Fruit fly (Drosophila melanogaster): Measurements from ENCODE around the gene CG9547.

The CG9547 gene

DNA sequence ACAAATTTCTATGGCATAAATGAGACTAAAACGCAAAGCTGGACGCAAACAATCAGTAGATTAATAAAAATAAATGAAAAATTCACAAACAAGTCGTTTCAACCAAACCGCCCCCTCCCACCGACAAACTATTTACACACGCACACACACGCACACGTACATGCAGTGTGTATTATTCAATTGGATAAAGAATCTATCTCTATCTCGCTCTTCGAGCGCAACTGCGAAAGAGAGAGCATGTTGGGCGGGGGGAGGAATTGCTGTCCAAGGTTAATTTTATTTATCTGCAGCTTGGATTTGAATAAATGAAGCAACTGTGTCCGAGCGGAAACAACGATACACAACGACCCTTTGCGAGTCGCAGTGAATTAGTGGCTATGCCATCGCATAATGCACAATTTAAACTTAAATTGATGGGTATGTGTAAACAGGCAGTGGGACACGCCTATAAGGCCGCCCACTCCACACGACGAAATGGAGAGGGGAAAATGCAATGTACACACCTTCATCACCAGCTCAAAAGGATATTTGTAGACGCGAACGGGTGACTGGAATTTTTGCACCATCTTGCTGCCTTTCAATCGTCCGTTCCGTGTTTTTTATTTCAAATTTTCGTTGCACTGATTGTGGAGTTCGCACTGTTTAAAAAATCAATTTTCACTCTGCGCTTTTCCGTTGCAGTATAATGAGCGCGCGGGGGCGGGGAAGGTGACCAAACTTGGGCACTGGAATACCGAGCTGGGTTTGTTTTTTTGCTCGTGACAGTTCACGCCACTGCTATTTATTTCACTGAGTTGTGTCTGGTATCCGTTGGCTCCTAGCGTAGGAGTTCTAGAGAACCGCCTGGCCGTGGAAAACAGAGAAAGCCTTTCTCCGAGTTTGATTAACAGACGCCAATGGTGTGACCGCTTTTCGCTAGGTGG, 39.0 kb downstream of the CG9547 start, which contains the start of gene retm (continued):
- TF ChIP-seq HLH54F (GFP tag; optimal IDR thresholded peaks at IDR 0.05) = no peak
- TF ChIP-seq CG12769 (tag; optimal IDR thresholded peaks at IDR 0.05) = no peak
- no peak for TF ChIP-seq MTF-1 (GFP tag; optimal IDR thresholded peaks at IDR 0.05; ENCODE audit: borderline replicate concordance)
- TF ChIP-seq CG14710 (tag; optimal IDR thresholded peaks at IDR 0.05) = no peak
- TF ChIP-seq ems (GFP tag; optimal IDR thresholded peaks at IDR 0.05) = no peak
- TF ChIP-seq vnd (GFP tag; IDR thresholded peaks at IDR 0.05; ENCODE audit: partially characterized antibody) = no peak
- no peak for TF ChIP-seq scrt (GFP tag; optimal IDR thresholded peaks at IDR 0.05)
- no peak for TF ChIP-seq jing (GFP tag; optimal IDR thresholded peaks at IDR 0.05)
- no peak for TF ChIP-seq cas (GFP tag; IDR thresholded peaks at IDR 0.05)
- TF ChIP-seq CG7963 (GFP tag; IDR thresholded peaks at IDR 0.05; ENCODE audit: partially characterized antibody) = no peak; the same call in 2 of the 3 replicates
- TF ChIP-seq D19A (tag; optimal IDR thresholded peaks at IDR 0.05) = peak; percentile 14
- no peak for TF ChIP-seq sim (GFP tag; IDR thresholded peaks at IDR 0.05)
- no peak for TF ChIP-seq HmgD (GFP tag; optimal IDR thresholded peaks at IDR 0.05)
- TF ChIP-seq bab2 (GFP tag; optimal IDR thresholded peaks at IDR 0.05) = no peak
- no peak for TF ChIP-seq fd102C (GFP tag; optimal IDR thresholded peaks at IDR 0.05)
- TF ChIP-seq CG8944 (GFP tag; optimal IDR thresholded peaks at IDR 0.05) = no peak
- no peak for TF ChIP-seq CG31441 (GFP tag; IDR thresholded peaks at IDR 0.05)
- TF ChIP-seq ind (GFP tag; optimal IDR thresholded peaks at IDR 0.05) = no peak
- peak; percentile 57 for TF ChIP-seq CG7745 (tag; optimal IDR thresholded peaks at IDR 0.05)
- TF ChIP-seq Dp (GFP tag; optimal IDR thresholded peaks at IDR 0.05) = no peak
- TF ChIP-seq pfk (GFP tag; optimal IDR thresholded peaks at IDR 0.05) = no peak
- TF ChIP-seq CG17359 (tag; optimal IDR thresholded peaks at IDR 0.05) = no peak
- no peak for TF ChIP-seq crc (GFP tag; optimal IDR thresholded peaks at IDR 0.05)
- TF ChIP-seq CG1024 (GFP tag; IDR thresholded peaks at IDR 0.05) = 0 out of 2 replicates have a peak, but pooled peaks have one; percentile 23
- no peak for TF ChIP-seq CG4328 (GFP tag; optimal IDR thresholded peaks at IDR 0.05)
- TF ChIP-seq tin (GFP tag; optimal IDR thresholded peaks at IDR 0.05) = no peak
- TF ChIP-seq crp (GFP tag; optimal IDR thresholded peaks at IDR 0.05) = no peak
- no peak for TF ChIP-seq gcm2 (GFP tag; optimal IDR thresholded peaks at IDR 0.05)
- peak; percentile 10 for TF ChIP-seq CG6813 (GFP tag; optimal IDR thresholded peaks at IDR 0.05)
- TF ChIP-seq Atf3 (GFP tag; optimal IDR thresholded peaks at IDR 0.05) = no peak
- TF ChIP-seq CG12659 (GFP tag; optimal IDR thresholded peaks at IDR 0.05) = no peak
- no peak for TF ChIP-seq Abd-B (GFP tag; optimal IDR thresholded peaks at IDR 0.05)
- TF ChIP-seq gcm (GFP tag; optimal IDR thresholded peaks at IDR 0.05) = no peak
- TF ChIP-seq chif (GFP tag; optimal IDR thresholded peaks at IDR 0.05) = no peak
- no peak for TF ChIP-seq BtbVII (GFP tag; optimal IDR thresholded peaks at IDR 0.05)
- TF ChIP-seq CG15269 (tag; optimal IDR thresholded peaks at IDR 0.05) = no peak
- peak; percentile 54 for TF ChIP-seq nom (GFP tag; optimal IDR thresholded peaks at IDR 0.05)
- no peak for TF ChIP-seq CG1792 (GFP tag; optimal IDR thresholded peaks at IDR 0.05)
- no peak for TF ChIP-seq CG13624 (GFP tag; optimal IDR thresholded peaks at IDR 0.05)
- no peak for TF ChIP-seq CG30431 (GFP tag; optimal IDR thresholded peaks at IDR 0.05)
- peak; percentile 58 for TF ChIP-seq pros (GFP tag; optimal IDR thresholded peaks at IDR 0.05)
- no peak for TF ChIP-seq seq (GFP tag; IDR thresholded peaks at IDR 0.05)
- no peak for TF ChIP-seq nmo (GFP tag; optimal IDR thresholded peaks at IDR 0.05)
- no peak for TF ChIP-seq CG8290 (GFP tag; optimal IDR thresholded peaks at IDR 0.05)
- peak in 1 of 2 experiments; percentile 33 for TF ChIP-seq CG8290 (tag; optimal IDR thresholded peaks at IDR 0.05)
- TF ChIP-seq CG17186 (GFP tag; optimal IDR thresholded peaks at IDR 0.05) = no peak
- TF ChIP-seq lbe (GFP tag; optimal IDR thresholded peaks at IDR 0.05) = no peak
- TF ChIP-seq CG8281 (tag; optimal IDR thresholded peaks at IDR 0.05) = no peak

Measured in whole organism, embryonic.